Worm (Caenorhabditis elegans) whole organism, midembryonic: ENCODE data around the gene dpff-1.

Experiments
- T22C8.4 ChIP-seq: fragments of 200-800 bp; sonication (Bioruptor generic); IDR thresholded peaks from 2 replicates; pipeline ENCODE4 v1.3.6; 2022; ENCODE audit warnings: missing genetic modification characterization, missing compliant biosample characterization
- cog-1 ChIP-seq: sonication (generic microtip); optimal IDR thresholded peaks from 2 replicates; lab custom pipeline; 2016; ENCODE audit warnings: missing genetic modification characterization, missing compliant biosample characterization
- flt-1 ChIP-seq: fragments of 200-800 bp; sonication (Bioruptor generic); IDR thresholded peaks from 2 replicates; pipeline ENCODE4 v1.3.6; 2022; ENCODE audit warnings: missing genetic modification characterization, missing compliant biosample characterization
- klf-2 ChIP-seq: fragments of 200-800 bp; sonication (Bioruptor generic); conservative IDR thresholded peaks from 2 replicates; pipeline ENCODE4 v1.3.6; 2022; ENCODE audit warnings: missing genetic modification reagents, missing genetic modification characterization, missing compliant biosample characterization
- med-1 ChIP-seq: sonication (generic microtip); optimal IDR thresholded peaks from 2 replicates; lab custom pipeline; 2017; ENCODE audit warnings: missing genetic modification characterization, mild to moderate bottlenecking, missing compliant biosample characterization, antibody characterized with exemption, missing genetic modification reagents; ENCODE audit not compliant: insufficient read depth
- ref-1 ChIP-seq: fragments of 200-800 bp; sonication (Bioruptor generic); conservative IDR thresholded peaks from 2 replicates; pipeline ENCODE4 v1.3.6; 2022; ENCODE audit warnings: missing genetic modification reagents, missing genetic modification characterization, missing compliant biosample characterization
- tab-1 ChIP-seq: fragments of 200-800 bp; sonication (Bioruptor generic); IDR thresholded peaks from 2 replicates; pipeline ENCODE4 v1.3.6; 2022; ENCODE audit warnings: missing genetic modification characterization, missing compliant biosample characterization
- ztf-23 ChIP-seq: fragments of 200-800 bp; sonication (Bioruptor generic); IDR thresholded peaks from 2 replicates; pipeline ENCODE4 v1.3.6; 2022; ENCODE audit warnings: missing genetic modification reagents, missing genetic modification characterization, missing compliant biosample characterization
- ztf-29 ChIP-seq: fragments of 200-800 bp; sonication (Bioruptor generic); IDR thresholded peaks from 2 replicates; pipeline ENCODE4 v1.3.6; 2022; ENCODE audit warnings: missing genetic modification reagents, missing genetic modification characterization, missing compliant biosample characterization

dpff-1 gene

DNA sequence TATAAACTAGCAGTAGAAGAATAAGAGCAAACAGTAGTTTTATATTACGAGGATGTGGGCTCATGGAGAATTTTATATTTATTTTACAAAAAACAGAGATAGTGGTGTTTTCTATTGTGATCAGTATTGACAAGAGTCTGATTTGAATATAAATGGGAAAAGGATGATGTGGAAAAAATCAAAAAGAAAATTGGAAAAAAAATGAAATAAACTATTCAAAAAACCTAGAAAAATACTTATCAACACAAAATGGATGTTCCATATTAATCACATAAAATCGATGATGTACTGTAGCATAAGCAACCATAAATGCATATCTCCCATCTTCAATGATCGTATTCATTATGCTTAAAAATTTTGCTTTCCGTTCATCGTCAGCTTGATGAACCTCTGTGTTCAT lies 19.3 kb downstream of the dpff-1 start, which contains the start of gene C28H8.7:
Gene C28H8.7 (minus strand): TSS at position 101 of the 400 bp plus-strand sequence.
- TF ChIP-seq ref-1 (GFP tag; lab: Robert Waterston, UW) (no peak), cog-1 (tag; lab: Kevin White, UChicago) (no peak), tab-1 (GFP tag; lab: Robert Waterston, UW) (no peak), med-1 (no peak), ztf-29 (GFP tag; lab: Robert Waterston, UW) (no peak), T22C8.4 (no peak), ztf-23 (GFP tag; lab: Robert Waterston, UW) (no peak), klf-2 (GFP tag; lab: Robert Waterston, UW) (no peak), flt-1 (GFP tag; lab: Robert Waterston, UW) (no peak)

- TF ChIP-seq ztf-29 (GFP tag; lab: Robert Waterston, UW) (no peak), tab-1 (GFP tag; lab: Robert Waterston, UW) (no peak), T22C8.4 (no peak), flt-1 (GFP tag; lab: Robert Waterston, UW) (no peak), cog-1 (tag; lab: Kevin White, UChicago) (no peak), ztf-23 (GFP tag; lab: Robert Waterston, UW) (no peak), ref-1 (GFP tag; lab: Robert Waterston, UW) (no peak), klf-2 (GFP tag; lab: Robert Waterston, UW) (no peak), med-1 (no peak)
Observed at ce11 chrIII:5884459-5884858, 21.7 kb downstream of the dpff-1 start.

DNA sequence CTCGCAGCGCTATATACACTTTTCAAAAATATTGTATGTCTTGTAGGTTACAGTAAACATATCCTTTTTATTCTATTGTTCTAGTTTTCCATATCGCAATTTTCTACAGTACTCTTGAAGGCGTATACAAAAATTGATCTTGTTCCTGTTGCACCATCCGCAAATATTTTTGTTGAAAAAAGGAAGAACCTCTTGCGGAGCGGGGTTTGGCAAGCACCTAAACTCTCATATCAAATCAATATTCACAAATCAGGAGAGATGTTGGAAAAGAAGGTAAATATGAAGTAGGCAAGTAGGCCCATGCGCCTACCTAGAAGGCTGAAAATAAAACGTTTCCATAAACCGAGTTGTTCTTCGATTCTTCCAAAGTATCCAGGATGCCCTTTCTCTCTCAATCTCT lies 22.1 kb downstream of the dpff-1 start, which contains the start of gene C28H8.5:
Gene C28H8.5 (plus strand): TSS at position 301 of the 400 bp plus-strand sequence.
- TF ChIP-seq cog-1 (tag; lab: Kevin White, UChicago) (no peak), flt-1 (GFP tag; lab: Robert Waterston, UW) (no peak), tab-1 (GFP tag; lab: Robert Waterston, UW) (no peak)

DNA sequence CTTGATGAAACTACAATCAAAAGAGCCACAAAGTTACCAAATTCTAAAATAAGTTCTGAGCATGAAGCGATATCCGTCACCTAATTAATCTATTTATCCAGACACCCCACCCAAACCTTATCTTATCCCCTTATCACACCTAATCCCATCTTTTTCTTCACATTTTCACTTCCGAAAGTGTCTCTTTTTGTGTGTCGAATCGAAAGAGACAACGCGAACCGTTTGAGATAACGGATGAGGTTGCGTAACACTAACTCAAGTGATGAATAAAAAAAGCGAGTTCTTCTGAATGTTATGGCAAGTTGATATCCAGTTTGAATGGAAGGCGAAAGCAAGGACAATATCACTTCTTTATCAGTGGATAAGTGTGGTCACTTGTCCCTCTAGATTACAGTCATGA lies 22.6 kb downstream of the dpff-1 start:
- TF ChIP-seq ztf-29 (GFP tag; lab: Robert Waterston, UW) (no peak), ref-1 (GFP tag; lab: Robert Waterston, UW) (no peak), flt-1 (GFP tag; lab: Robert Waterston, UW) (no peak), tab-1 (GFP tag; lab: Robert Waterston, UW) (no peak), cog-1 (tag; lab: Kevin White, UChicago) (no peak), med-1 (no peak), T22C8.4 (no peak), ztf-23 (GFP tag; lab: Robert Waterston, UW) (no peak), klf-2 (GFP tag; lab: Robert Waterston, UW) (no peak)

DNA sequence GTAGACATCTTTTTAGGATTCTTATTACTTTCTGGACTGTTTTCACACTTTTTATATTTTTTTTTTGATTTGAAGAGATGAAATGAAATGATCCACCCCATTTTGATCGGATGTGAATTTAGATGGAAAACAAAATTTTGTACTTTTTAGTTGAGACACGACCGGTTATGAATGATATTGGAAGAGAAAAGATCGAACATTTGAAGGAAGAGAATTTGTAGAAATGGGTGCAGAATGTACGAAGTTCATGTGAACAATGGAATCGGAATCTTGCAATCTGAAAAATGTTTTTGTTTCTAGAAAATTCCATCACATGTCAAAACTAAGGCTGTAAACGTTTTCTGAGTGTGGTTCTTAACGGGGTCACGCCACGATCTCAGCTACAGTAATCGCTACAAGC lies 23.3 kb downstream of the dpff-1 start, which contains the start of gene F01F1.14:
Gene F01F1.14 (minus strand): TSS at position 101 of the 400 bp plus-strand sequence.
- TF ChIP-seq flt-1 (GFP tag; lab: Robert Waterston, UW): no peak
- TF ChIP-seq cog-1 (tag; lab: Kevin White, UChicago): no peak
- no peak for TF ChIP-seq med-1
- TF ChIP-seq ztf-29 (GFP tag; lab: Robert Waterston, UW): no peak
- TF ChIP-seq klf-2 (GFP tag; lab: Robert Waterston, UW): no peak
- TF ChIP-seq ztf-23 (GFP tag; lab: Robert Waterston, UW): no peak
- TF ChIP-seq tab-1 (GFP tag; lab: Robert Waterston, UW): no peak
- no peak for TF ChIP-seq ref-1 (GFP tag; lab: Robert Waterston, UW)
- no peak for TF ChIP-seq T22C8.4

DNA sequence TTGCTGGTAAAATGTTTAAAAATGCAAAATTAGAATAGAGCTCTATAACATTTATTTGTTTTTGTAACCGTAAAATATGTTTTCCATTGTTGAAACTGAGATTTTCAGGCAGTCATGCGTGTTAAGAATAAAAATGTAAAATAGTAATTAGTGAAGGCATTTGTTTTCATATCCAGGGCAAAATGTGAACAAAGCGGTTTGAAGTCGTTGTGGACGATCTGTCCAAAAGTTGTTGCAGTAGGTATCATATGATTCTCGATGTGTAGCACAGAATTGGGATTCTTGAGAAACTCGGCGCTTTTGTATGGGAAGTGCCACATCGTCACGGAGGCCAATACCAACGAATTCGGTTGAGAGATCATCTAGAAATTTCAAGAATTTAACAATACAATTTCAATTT lies 23.9 kb downstream of the dpff-1 start:
- TF ChIP-seq flt-1 (GFP tag; lab: Robert Waterston, UW) (no peak), ztf-23 (GFP tag; lab: Robert Waterston, UW) (no peak), ref-1 (GFP tag; lab: Robert Waterston, UW) (no peak), tab-1 (GFP tag; lab: Robert Waterston, UW) (no peak), ztf-29 (GFP tag; lab: Robert Waterston, UW) (no peak), klf-2 (GFP tag; lab: Robert Waterston, UW) (no peak), cog-1 (tag; lab: Kevin White, UChicago) (no peak), T22C8.4 (no peak), med-1 (no peak)

DNA sequence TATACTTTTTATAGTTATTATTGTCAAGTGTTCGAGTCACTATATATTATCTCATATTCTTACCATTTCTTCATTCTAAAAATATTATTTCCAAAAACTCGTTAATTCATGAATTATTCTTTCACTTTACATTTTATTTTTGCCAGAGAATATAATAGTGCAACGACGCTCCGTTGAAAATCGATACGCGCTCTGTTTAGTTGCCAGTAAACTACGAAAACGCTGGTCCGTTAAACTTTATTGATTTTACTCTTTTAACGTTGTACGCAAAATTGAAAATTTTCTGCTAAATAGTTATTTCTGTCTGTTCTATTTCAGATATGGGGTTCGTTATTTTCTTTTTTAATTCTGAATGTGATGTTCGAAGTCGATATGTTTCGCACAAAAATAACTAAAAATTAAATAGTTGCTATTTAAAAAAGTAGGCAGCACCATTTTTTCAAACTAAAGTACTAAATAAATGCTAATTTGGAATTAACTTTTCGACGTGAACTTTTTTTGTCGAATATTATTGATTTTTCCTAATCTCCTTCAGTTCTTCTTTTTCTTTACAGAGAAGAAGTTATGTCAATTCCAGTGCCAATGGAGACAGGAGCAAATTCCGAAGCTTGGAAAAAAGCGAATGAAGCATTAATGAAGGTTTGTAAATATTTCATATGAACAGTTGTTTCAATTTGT lies 26.7 kb downstream of the dpff-1 start, which contains the start of gene hpo-10:
Gene hpo-10 (plus strand): TSS at position 199 of the 678 bp plus-strand sequence.
- TF ChIP-seq T22C8.4 (peak; percentile 56), tab-1 (GFP tag; lab: Robert Waterston, UW) (no peak)

- TF ChIP-seq flt-1 (GFP tag; lab: Robert Waterston, UW) (no peak), ztf-23 (GFP tag; lab: Robert Waterston, UW) (no peak), cog-1 (tag; lab: Kevin White, UChicago) (no peak), tab-1 (GFP tag; lab: Robert Waterston, UW) (no peak), T22C8.4 (no peak), klf-2 (GFP tag; lab: Robert Waterston, UW) (no peak), ztf-29 (GFP tag; lab: Robert Waterston, UW) (no peak), med-1 (no peak), ref-1 (GFP tag; lab: Robert Waterston, UW) (no peak)
Observed at ce11 chrIII:5878215-5878614, 27.9 kb downstream of the dpff-1 start, which contains the start of the genes mig-21 and F01F1.2. Gene mig-21 (minus strand): TSS chrIII:5878380. Gene F01F1.2 (plus strand): TSS chrIII:5878554.

DNA sequence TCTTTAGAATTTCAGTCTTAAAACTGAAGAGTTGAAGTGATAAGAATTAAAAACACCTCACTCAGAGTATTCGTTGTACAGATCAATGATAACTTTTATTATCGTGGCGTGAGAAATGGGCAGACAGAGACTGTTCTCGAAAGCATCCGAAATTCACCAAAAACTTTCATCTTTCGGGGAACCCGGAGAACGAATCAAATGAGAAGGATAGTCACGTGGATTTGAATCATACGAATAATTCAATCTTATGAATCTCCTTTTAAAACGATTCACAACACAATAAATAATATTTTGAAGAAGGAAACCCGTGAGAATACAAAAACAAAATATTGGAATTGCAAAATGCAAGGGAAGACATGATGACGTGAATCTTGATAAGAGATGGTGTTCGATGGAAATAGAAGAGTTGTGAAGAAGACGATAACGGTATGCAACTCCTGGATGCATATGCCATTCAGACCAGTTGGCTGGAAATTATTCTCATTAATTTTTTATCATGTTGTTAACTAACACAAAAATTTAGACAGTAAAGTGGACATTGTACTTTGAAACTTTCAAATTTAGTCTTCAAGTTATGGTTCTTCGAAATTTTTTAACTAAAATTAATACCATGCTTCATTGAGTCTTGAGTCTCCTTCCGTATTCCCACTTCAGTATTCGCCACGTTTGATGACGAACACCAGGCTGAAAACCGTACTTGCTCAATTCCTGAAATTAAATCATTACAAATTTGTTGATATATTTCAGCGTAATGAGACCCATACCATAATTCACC lies 29.1 kb downstream of the dpff-1 start:
- TF ChIP-seq cog-1 (tag; lab: Kevin White, UChicago): no peak
- TF ChIP-seq tab-1 (GFP tag; lab: Robert Waterston, UW): no peak
- TF ChIP-seq klf-2 (GFP tag; lab: Robert Waterston, UW): no peak
- TF ChIP-seq ztf-29 (GFP tag; lab: Robert Waterston, UW): no peak
- TF ChIP-seq ref-1 (GFP tag; lab: Robert Waterston, UW): no peak
- no peak for TF ChIP-seq flt-1 (GFP tag; lab: Robert Waterston, UW)
- TF ChIP-seq med-1: no peak
- TF ChIP-seq T22C8.4: no peak
- no peak for TF ChIP-seq ztf-23 (GFP tag; lab: Robert Waterston, UW)
